Fruit fly (Drosophila melanogaster): ENCODE results near the gene CG14546.

The CG14546 gene

DNA sequence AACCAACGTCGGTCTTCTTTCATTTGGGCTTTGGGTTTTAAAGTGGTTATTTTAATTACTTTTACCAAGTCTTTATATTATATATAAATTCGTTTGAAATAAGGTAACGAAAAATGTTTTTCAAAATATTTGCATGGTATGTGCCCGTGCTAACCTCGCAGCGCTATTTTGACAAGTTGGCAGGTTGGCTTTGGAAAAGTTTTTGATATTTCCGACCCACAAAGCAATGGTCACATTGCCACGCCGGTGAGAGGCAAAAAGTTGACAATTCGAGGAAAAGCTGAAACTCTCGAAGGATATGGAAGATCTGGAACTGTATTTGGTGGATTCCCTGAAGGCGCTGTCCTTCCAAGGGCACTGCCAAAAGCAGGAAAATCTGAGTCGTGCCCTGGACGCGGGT is 29.2 kb downstream of the CG14546 start, which contains the start of gene CG5913 (continued):
- no peak for TF ChIP-seq CG11696 (GFP tag; IDR thresholded peaks at IDR 0.05)
- TF ChIP-seq Rfx (GFP tag; IDR thresholded peaks at IDR 0.05), result 0 out of 2 replicates have a peak, but pooled peaks have one; percentile 15
- TF ChIP-seq sim (GFP tag; IDR thresholded peaks at IDR 0.05), result no peak
- no peak for TF ChIP-seq CG8359 (GFP tag; optimal IDR thresholded peaks at IDR 0.05; ENCODE audit: borderline replicate concordance)
- no peak for TF ChIP-seq CG3995 (GFP tag; optimal IDR thresholded peaks at IDR 0.05)
- no peak for TF ChIP-seq scrt (GFP tag; optimal IDR thresholded peaks at IDR 0.05)
- TF ChIP-seq Elba2 (GFP tag; optimal IDR thresholded peaks at IDR 0.05), result peak; percentile 21
- TF ChIP-seq CG11560 (tag; IDR thresholded peaks at IDR 0.05), result no peak
- no peak for TF ChIP-seq Vsx1 (GFP tag; optimal IDR thresholded peaks at IDR 0.05)
- TF ChIP-seq Max (GFP tag; optimal IDR thresholded peaks at IDR 0.05), result peak; percentile 15
- TF ChIP-seq Ets97D (GFP tag; optimal IDR thresholded peaks at IDR 0.05), result peak; percentile 71
- TF ChIP-seq CG15514 (GFP tag; optimal IDR thresholded peaks at IDR 0.05), result peak; percentile 44
- TF ChIP-seq CG17186 (GFP tag; optimal IDR thresholded peaks at IDR 0.05), result peak; percentile 9
- TF ChIP-seq trem (tag; optimal IDR thresholded peaks at IDR 0.05), result peak; percentile 99
- peak; percentile 13 for TF ChIP-seq nmo (GFP tag; optimal IDR thresholded peaks at IDR 0.05)
- no peak for TF ChIP-seq CG1024 (GFP tag; IDR thresholded peaks at IDR 0.05)
- TF ChIP-seq CG9797 (GFP tag; optimal IDR thresholded peaks at IDR 0.05), result peak; percentile 78
- peak; percentile 24 for TF ChIP-seq BEAF-32 (GFP tag; optimal IDR thresholded peaks at IDR 0.05)
- no peak for TF ChIP-seq CG8478 (optimal IDR thresholded peaks at IDR 0.05)
- peak; percentile 49 for TF ChIP-seq CG14710 (tag; optimal IDR thresholded peaks at IDR 0.05)
- TF ChIP-seq Opbp (GFP tag; IDR thresholded peaks at IDR 0.05; ENCODE audit: partially characterized antibody), result 0 out of 3 replicates have a peak, but pooled peaks have one; percentile 19
- TF ChIP-seq ham (GFP tag; IDR thresholded peaks at IDR 0.05), result no peak
- TF ChIP-seq pita (GFP tag; optimal IDR thresholded peaks at IDR 0.05), result peak; percentile 58
- TF ChIP-seq CG16779 (GFP tag; IDR thresholded peaks at IDR 0.05), result no peak

DNA sequence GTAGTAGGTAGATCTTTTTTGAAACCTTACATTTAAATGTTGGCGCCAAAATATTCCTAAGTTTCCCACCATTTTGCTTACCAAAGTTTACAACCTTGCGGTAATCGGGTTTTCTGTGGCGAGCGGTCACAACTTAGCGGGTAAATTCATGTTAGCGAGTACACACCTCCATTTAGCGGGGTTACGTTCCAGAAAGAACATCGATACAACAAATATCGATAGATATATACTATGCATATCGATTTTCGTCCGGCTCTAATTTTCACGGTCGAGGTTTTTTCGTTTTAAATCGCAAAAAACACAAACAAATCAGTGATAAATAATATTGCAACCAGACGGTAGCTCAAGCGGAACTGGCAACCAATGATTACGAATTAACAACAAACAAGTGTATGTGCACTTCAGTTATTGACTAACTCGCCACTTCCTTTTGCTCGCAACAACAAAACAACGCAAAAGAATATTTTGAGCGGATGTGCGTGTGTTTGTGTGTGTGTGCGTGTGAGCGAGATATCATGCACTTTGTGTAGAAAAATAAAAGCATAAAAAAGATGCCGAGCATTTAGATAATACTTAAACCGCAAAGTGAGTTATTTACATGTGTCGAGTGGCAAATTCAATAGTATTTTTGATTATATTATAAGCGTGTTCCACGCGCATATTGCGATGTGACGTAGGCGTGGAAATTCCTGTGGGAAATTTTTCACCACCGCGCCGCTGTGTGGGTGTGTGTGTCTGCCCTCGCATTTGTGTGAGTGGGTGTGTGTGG is 33.9 kb downstream of the CG14546 start, which contains the start of gene Lnk:
Gene Lnk (plus strand): TSS at position 236 of the 769 bp plus-strand sequence.
- TF ChIP-seq gcm (GFP tag; optimal IDR thresholded peaks at IDR 0.05), result no peak
- peak; percentile 57 for TF ChIP-seq Med (GFP tag)
- TF ChIP-seq CG16779 (GFP tag; IDR thresholded peaks at IDR 0.05), result no peak
- no peak for TF ChIP-seq CG8944 (GFP tag; optimal IDR thresholded peaks at IDR 0.05)
- no peak for TF ChIP-seq CG6272 (GFP tag; IDR thresholded peaks at IDR 0.05)
- peak; percentile 39 for TF ChIP-seq odd (GFP tag; optimal IDR thresholded peaks at IDR 0.05)
- peak; percentile 48 for TF ChIP-seq CG8478 (optimal IDR thresholded peaks at IDR 0.05)
- no peak for TF ChIP-seq fd64A (GFP tag; optimal IDR thresholded peaks at IDR 0.05)
- peak; percentile 11 for TF ChIP-seq Dek (tag; optimal IDR thresholded peaks at IDR 0.05)
- peak; percentile 44; the same call in 1 of the 2 replicates for TF ChIP-seq aop (GFP tag; IDR thresholded peaks at IDR 0.05)
- no peak for TF ChIP-seq CG11560 (tag; IDR thresholded peaks at IDR 0.05)
- TF ChIP-seq tll (GFP tag; optimal IDR thresholded peaks at IDR 0.05), result no peak
- TF ChIP-seq CG4360 (GFP tag; IDR thresholded peaks at IDR 0.05), result peak; percentile 34; the same call in 1 of the 2 replicates
- peak; percentile 76 for TF ChIP-seq gfzf (GFP tag; optimal IDR thresholded peaks at IDR 0.05)
- peak in 1 of 3 experiments; percentile 64 for TF ChIP-seq Stat92E (GFP tag; optimal IDR thresholded peaks at IDR 0.05)
- TF ChIP-seq Dfd (GFP tag; optimal IDR thresholded peaks at IDR 0.05), result no peak
- TF ChIP-seq Elba2 (GFP tag; optimal IDR thresholded peaks at IDR 0.05), result no peak
- no peak for TF ChIP-seq D19B (GFP tag; optimal IDR thresholded peaks at IDR 0.05)
- TF ChIP-seq hth (optimal IDR thresholded peaks at IDR 0.05), result no peak
- TF ChIP-seq CG17359 (tag; optimal IDR thresholded peaks at IDR 0.05), result peak; percentile 3
- peak; percentile 52 for TF ChIP-seq phol (tag; optimal IDR thresholded peaks at IDR 0.05)
- peak; percentile 4 for TF ChIP-seq wek (GFP tag; optimal IDR thresholded peaks at IDR 0.05)
- no peak for TF ChIP-seq Trl (optimal IDR thresholded peaks at IDR 0.05)
- no peak for TF ChIP-seq Trl (GFP tag; optimal IDR thresholded peaks at IDR 0.05)
- peak; percentile 95 for TF ChIP-seq bbx (GFP tag; IDR thresholded peaks at IDR 0.05; ENCODE audit: partially characterized antibody)
- TF ChIP-seq CG31365 (tag; optimal IDR thresholded peaks at IDR 0.05), result peak; percentile 38
- no peak for TF ChIP-seq CG6689 (GFP tag; IDR thresholded peaks at IDR 0.05)
- TF ChIP-seq E2f1 (GFP tag; IDR thresholded peaks at IDR 0.05), result no peak
- TF ChIP-seq ATbp (GFP tag; optimal IDR thresholded peaks at IDR 0.05), result no peak

Data from whole organism, embryonic.